Fruit fly (Drosophila melanogaster): ENCODE results near the gene ImpL2.

The ImpL2 gene

dm6 chr3L:4262384-4262783 is 26.4 kb upstream of the ImpL2 start, which contains the start of the genes CG11586 and VhaM9.7-a (continued):
- TF ChIP-seq CG9139 (GFP tag; optimal IDR thresholded peaks at IDR 0.05) = no peak
- TF ChIP-seq acj6 (GFP tag; optimal IDR thresholded peaks at IDR 0.05) = peak; percentile 27
- peak; percentile 14 for TF ChIP-seq pdm3 (GFP tag; optimal IDR thresholded peaks at IDR 0.05)
- TF ChIP-seq CG8319 (GFP tag; optimal IDR thresholded peaks at IDR 0.05) = no peak
- no peak for TF ChIP-seq CG15336 (GFP tag; IDR thresholded peaks at IDR 0.05)
- TF ChIP-seq Lpt (GFP tag; optimal IDR thresholded peaks at IDR 0.05) = no peak
- no peak for TF ChIP-seq Gug (GFP tag; IDR thresholded peaks at IDR 0.05)
- TF ChIP-seq dac (GFP tag; optimal IDR thresholded peaks at IDR 0.05) = no peak
- peak; percentile 5 for TF ChIP-seq Hr39 (GFP tag; optimal IDR thresholded peaks at IDR 0.05)
- TF ChIP-seq CG10631 (GFP tag; optimal IDR thresholded peaks at IDR 0.05) = no peak
- peak; percentile 12 for TF ChIP-seq CG31627 (GFP tag; optimal IDR thresholded peaks at IDR 0.05)

DNA sequence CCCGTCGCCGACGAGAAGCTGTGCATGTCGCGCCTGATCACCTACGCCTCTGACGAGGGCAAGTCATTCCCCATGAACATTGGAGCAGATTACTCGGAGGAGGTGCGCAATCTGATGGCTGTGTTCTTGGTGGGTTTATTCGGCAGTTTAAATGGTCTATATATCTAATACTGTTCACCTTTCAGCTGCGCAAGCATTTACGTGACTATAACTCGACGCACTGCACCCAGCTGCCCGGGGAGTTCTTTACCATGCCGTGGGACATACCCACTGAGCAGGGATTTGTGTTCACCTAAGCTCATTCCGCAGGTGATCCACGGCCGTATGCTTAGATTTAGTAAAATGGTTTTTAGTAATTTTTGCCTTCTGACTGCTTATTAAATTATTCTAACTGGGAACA is 25.2 kb upstream of the ImpL2 start:
- TF ChIP-seq CG11294 (GFP tag; IDR thresholded peaks at IDR 0.05) = no peak
- no peak for TF ChIP-seq Sox14 (GFP tag; optimal IDR thresholded peaks at IDR 0.05)
- no peak for TF ChIP-seq Blimp-1 (GFP tag; optimal IDR thresholded peaks at IDR 0.05)
- no peak for TF ChIP-seq Eip78C (GFP tag)
- no peak for TF ChIP-seq CG6276 (GFP tag; optimal IDR thresholded peaks at IDR 0.05)
- no peak for TF ChIP-seq spab (GFP tag; optimal IDR thresholded peaks at IDR 0.05)
- TF ChIP-seq CG6792 (GFP tag; optimal IDR thresholded peaks at IDR 0.05) = no peak
- TF ChIP-seq CG9139 (GFP tag; optimal IDR thresholded peaks at IDR 0.05) = no peak
- TF ChIP-seq CG34406 (GFP tag; optimal IDR thresholded peaks at IDR 0.05) = no peak
- TF ChIP-seq fkh (GFP tag; optimal IDR thresholded peaks at IDR 0.05) = no peak
- TF ChIP-seq Sox15 (GFP tag; optimal IDR thresholded peaks at IDR 0.05) = no peak
- TF ChIP-seq svp (GFP tag) = no peak
- TF ChIP-seq fd59A (GFP tag; optimal IDR thresholded peaks at IDR 0.05) = no peak

DNA sequence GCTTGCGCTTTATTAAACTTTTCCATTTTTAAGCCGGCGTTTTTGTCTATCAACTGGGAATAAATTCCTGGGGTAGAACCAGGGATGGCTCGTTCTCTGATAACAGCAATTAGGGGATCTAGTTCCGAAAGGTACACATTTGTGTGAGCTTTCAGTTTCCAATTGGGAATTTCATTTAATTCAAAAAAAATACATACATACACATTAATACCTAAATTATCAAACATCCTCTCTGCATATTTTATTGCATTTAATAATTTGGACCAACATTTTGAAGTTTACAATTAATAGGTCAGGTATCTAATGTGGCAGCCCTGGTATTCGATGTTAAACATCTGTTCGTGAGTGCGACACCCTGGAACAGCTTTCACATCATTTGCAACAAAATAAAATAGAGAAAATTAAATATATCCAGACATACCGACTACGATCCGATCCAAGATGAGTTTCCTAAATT is 23.2 kb upstream of the ImpL2 start, which contains the start of the genes CG15011 and CG1309:
Gene CG15011 (minus strand): TSS at position 51 of the 457 bp plus-strand sequence.
Gene CG1309 (plus strand): TSS at position 329 of the 457 bp plus-strand sequence.
- peak; percentile 86 for TF ChIP-seq Sox14 (GFP tag; optimal IDR thresholded peaks at IDR 0.05)
- TF ChIP-seq dac (GFP tag; optimal IDR thresholded peaks at IDR 0.05) = peak; percentile 61
- TF ChIP-seq CG32006 (GFP tag; optimal IDR thresholded peaks at IDR 0.05) = peak; percentile 75
- no peak for TF ChIP-seq CG11294 (GFP tag; IDR thresholded peaks at IDR 0.05)
- TF ChIP-seq vri (GFP tag; optimal IDR thresholded peaks at IDR 0.05) = no peak
- TF ChIP-seq fd85E (GFP tag; optimal IDR thresholded peaks at IDR 0.05) = no peak
- peak; percentile 34; the same call in 1 of the 3 replicates for TF ChIP-seq CG6163 (GFP tag; IDR thresholded peaks at IDR 0.05)
- peak; percentile 86 for TF ChIP-seq Eip75B (GFP tag; optimal IDR thresholded peaks at IDR 0.05)
- peak; percentile 85 for TF ChIP-seq lz (GFP tag; optimal IDR thresholded peaks at IDR 0.05)
- peak; percentile 79 for TF ChIP-seq Ets96B (tag; optimal IDR thresholded peaks at IDR 0.05)
- no peak for TF ChIP-seq CG9139 (GFP tag; optimal IDR thresholded peaks at IDR 0.05)
- TF ChIP-seq ss (GFP tag; optimal IDR thresholded peaks at IDR 0.05) = peak; percentile 49 to 75
- peak; percentile 66 for TF ChIP-seq CG10669 (GFP tag; optimal IDR thresholded peaks at IDR 0.05)
- peak; percentile 66 for TF ChIP-seq CG6808 (GFP tag; optimal IDR thresholded peaks at IDR 0.05)
- TF ChIP-seq spab (GFP tag; optimal IDR thresholded peaks at IDR 0.05) = no peak
- TF ChIP-seq CG8632 (GFP tag; optimal IDR thresholded peaks at IDR 0.05) = peak; percentile 69
- peak; percentile 83 for TF ChIP-seq CG3919 (GFP tag; optimal IDR thresholded peaks at IDR 0.05)
- peak; percentile 83 for TF ChIP-seq pdm3 (GFP tag; optimal IDR thresholded peaks at IDR 0.05)
- TF ChIP-seq eg (GFP tag; IDR thresholded peaks at IDR 0.05) = peak; percentile 63; the same call in 2 of the 3 replicates
- TF ChIP-seq fd59A (GFP tag; optimal IDR thresholded peaks at IDR 0.05) = peak; percentile 57
- peak; percentile 41 to 47 for TF ChIP-seq salr (GFP tag; optimal IDR thresholded peaks at IDR 0.05)
- TF ChIP-seq CG6276 (GFP tag; optimal IDR thresholded peaks at IDR 0.05) = no peak
- peak; percentile 33; the same call in 1 of the 3 replicates for TF ChIP-seq CG8119 (GFP tag; IDR thresholded peaks at IDR 0.05)
- TF ChIP-seq CG16779 (tag; optimal IDR thresholded peaks at IDR 0.05) = no peak
- TF ChIP-seq Hr4 (GFP tag; optimal IDR thresholded peaks at IDR 0.05) = peak; percentile 84
- peak; percentile 60 for TF ChIP-seq net (GFP tag; optimal IDR thresholded peaks at IDR 0.05)
- peak; percentile 89 for TF ChIP-seq Hr39 (GFP tag; optimal IDR thresholded peaks at IDR 0.05)
- TF ChIP-seq CG8319 (GFP tag; optimal IDR thresholded peaks at IDR 0.05) = peak; percentile 67
- TF ChIP-seq dsx (GFP tag; optimal IDR thresholded peaks at IDR 0.05; ENCODE audit: poor library complexity, severe bottlenecking) = peak; percentile 86
- TF ChIP-seq Sox102F (GFP tag; optimal IDR thresholded peaks at IDR 0.05) = no peak
- TF ChIP-seq Lpt (GFP tag; optimal IDR thresholded peaks at IDR 0.05) = peak; percentile 65
- peak; percentile 99 for TF ChIP-seq svp (GFP tag)
- TF ChIP-seq CG6854 (GFP tag; optimal IDR thresholded peaks at IDR 0.05) = peak; percentile 1
- TF ChIP-seq CG10631 (GFP tag; optimal IDR thresholded peaks at IDR 0.05) = peak; percentile 87
- TF ChIP-seq CG31627 (GFP tag; optimal IDR thresholded peaks at IDR 0.05) = peak; percentile 89
- TF ChIP-seq CG3032 (tag; optimal IDR thresholded peaks at IDR 0.05) = peak; percentile 85
- TF ChIP-seq Met (GFP tag; optimal IDR thresholded peaks at IDR 0.05) = peak; percentile 83

All from whole organism, prepupa.